Worm (Caenorhabditis elegans): Measurements from ENCODE around the gene slc-17.2.
"Not testable (repeated sequence)": the region's sequence is repeated elsewhere in the genome, so short reads cannot be mapped to it uniquely, and the experiment has no call there.

DNA sequence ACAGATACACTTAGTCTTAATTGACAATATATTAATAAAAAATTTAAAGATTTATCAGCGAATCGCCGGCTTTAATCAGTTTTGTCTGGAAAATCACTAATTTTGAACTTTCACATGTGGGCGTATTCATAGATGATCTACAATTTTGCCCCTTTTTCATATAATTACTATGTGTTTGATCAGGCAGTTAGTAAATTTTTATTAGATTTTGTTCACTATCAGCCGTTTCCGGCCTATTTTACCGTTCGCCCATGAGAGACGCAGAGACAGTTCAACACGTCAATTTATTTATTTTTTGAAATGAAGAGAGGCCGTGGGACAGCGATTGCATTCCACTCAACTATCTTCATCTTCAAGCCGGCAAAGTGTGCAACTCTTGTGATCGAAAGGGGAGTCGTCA is 30.3 kb upstream of the slc-17.2 start, which contains the start of gene T26G10.4:
- not testable (repeated sequence) for TF ChIP-seq rcor-1 (GFP tag; IDR thresholded peaks at IDR 0.05); ceh-100 (GFP tag; IDR thresholded peaks at IDR 0.05); him-1 (tag; optimal IDR thresholded peaks at IDR 0.05); ama-1 (optimal IDR thresholded peaks at IDR 0.05); ama-1 (GFP tag; optimal IDR thresholded peaks at IDR 0.05); nfya-2 (GFP tag; IDR thresholded peaks at IDR 0.05); aptf-2 (GFP tag; conservative IDR thresholded peaks at IDR 0.05)

All from whole organism, young adult.